Fruit fly (Drosophila melanogaster) whole organism, wandering third instar larva: ENCODE data around the gene Gs2.

ENCODE experiments used
- CG32264 ChIP-seq: fragments of 200-800 bp; sonication (Bioruptor generic); optimal IDR thresholded peaks from 2 replicates; lab custom pipeline; 2016; ENCODE audit warnings: missing biosample characterization, missing genetic modification characterization
- CG9705 ChIP-seq: fragments of 200-800 bp; sonication (Bioruptor generic); optimal IDR thresholded peaks from 2 replicates; lab custom pipeline; 2018; ENCODE audit warnings: missing biosample characterization, mild to moderate bottlenecking, missing genetic modification characterization
- CrebA ChIP-seq: fragments of 200-800 bp; sonication (Bioruptor generic); optimal IDR thresholded peaks from 2 replicates; lab custom pipeline; 2016; ENCODE audit warnings: missing biosample characterization, mild to moderate bottlenecking, missing genetic modification characterization, borderline replicate concordance
- Dif ChIP-seq: fragments of 200-275, 200-300 bp; sonication (Bioruptor generic); optimal IDR thresholded peaks from 2 replicates; lab custom pipeline; 2018; ENCODE audit warnings: missing biosample characterization, missing genetic modification characterization; ENCODE audit not compliant: partially characterized antibody
- GATAd ChIP-seq: sonication (Bioruptor generic); optimal IDR thresholded peaks from 2 replicates; lab custom pipeline; 2016; ENCODE audit warnings: missing biosample characterization, missing genetic modification characterization
- HLH106 ChIP-seq: fragments of 200-800 bp; optimal IDR thresholded peaks from 3 replicates; lab custom pipeline; 2019; ENCODE audit warnings: missing biosample characterization, mild to moderate bottlenecking, missing genetic modification characterization, moderate library complexity
- Hnf4 ChIP-seq: fragments of 200-800 bp; sonication (Bioruptor generic); optimal IDR thresholded peaks from 2 replicates; lab custom pipeline; 2016; ENCODE audit warnings: missing biosample characterization, mild to moderate bottlenecking, missing genetic modification characterization
- Hr83 ChIP-seq: fragments of 200-300 bp; sonication (Bioruptor generic); optimal IDR thresholded peaks from 2 replicates; lab custom pipeline; 2016; ENCODE audit warnings: missing biosample characterization, mild to moderate bottlenecking, missing genetic modification characterization, moderate library complexity; ENCODE audit not compliant: poor library complexity, severe bottlenecking
- Jra ChIP-seq: sonication (Bioruptor generic); optimal IDR thresholded peaks from 2 replicates; lab custom pipeline; 2016; ENCODE audit warnings: missing biosample characterization, missing genetic modification characterization
- Myc ChIP-seq: fragments of >200 bp; optimal IDR thresholded peaks from 2 replicates; lab custom pipeline; 2017
- N ChIP-seq: fragments of >200 bp; optimal IDR thresholded peaks from 2 replicates; lab custom pipeline; 2018; ENCODE audit warnings: missing biosample characterization, missing external identifiers, missing genetic modification characterization
- Rel ChIP-seq, 2 experiments: fragments of 200-800 bp; sonication (Bioruptor generic) in 1 of 2; optimal IDR thresholded peaks; 2 replicates in 1 of 2; 3 replicates in 1 of 2; lab custom pipeline; 2016 to 2019; ENCODE audit warnings: mild to moderate bottlenecking in 2 of 2, missing biosample characterization in 2 of 2, missing genetic modification characterization in 2 of 2, moderate library complexity in 1 of 2
- Sp1 ChIP-seq: fragments of 200-800 bp; sonication (Bioruptor generic); optimal IDR thresholded peaks from 3 replicates; lab custom pipeline; 2019; ENCODE audit warnings: missing biosample characterization, mild to moderate bottlenecking, missing genetic modification characterization, moderate library complexity
- Vsx2 ChIP-seq: fragments of 200-300, 225-300 bp; sonication (Bioruptor generic); optimal IDR thresholded peaks from 2 replicates; lab custom pipeline; 2018; ENCODE audit warnings: missing biosample characterization, missing genetic modification characterization; ENCODE audit not compliant: partially characterized antibody
- br ChIP-seq: fragments of 200-800 bp; sonication (Bioruptor generic); optimal IDR thresholded peaks from 2 replicates; lab custom pipeline; 2016; ENCODE audit warnings: missing biosample characterization, missing genetic modification characterization
- brk ChIP-seq: fragments of 200-800 bp; sonication (Bioruptor generic); optimal IDR thresholded peaks from 2 replicates; lab custom pipeline; 2016; ENCODE audit warnings: missing biosample characterization, mild to moderate bottlenecking, missing genetic modification characterization
- dl ChIP-seq, 2 experiments: fragments of 175-275, 200-275 bp in 1 of 2; fragments of 200-275 bp in 1 of 2; sonication (Bioruptor generic); optimal IDR thresholded peaks; lab custom pipeline; 2018; ENCODE audit warnings: mild to moderate bottlenecking in 2 of 2, missing biosample characterization in 2 of 2, missing genetic modification characterization in 2 of 2, moderate library complexity in 2 of 2; ENCODE audit not compliant: partially characterized antibody in 2 of 2, insufficient read depth in 1 of 2
- dmrt93B ChIP-seq: fragments of 200-800 bp; sonication (Bioruptor generic); optimal IDR thresholded peaks from 2 replicates; lab custom pipeline; 2018; ENCODE audit warnings: missing biosample characterization, mild to moderate bottlenecking, missing genetic modification characterization
- dsf ChIP-seq: sonication (Bioruptor generic); optimal IDR thresholded peaks from 2 replicates; lab custom pipeline; 2016; ENCODE audit warnings: missing biosample characterization, missing genetic modification characterization, borderline replicate concordance
- ey ChIP-seq: fragments of 200-800 bp; sonication (Bioruptor generic); optimal IDR thresholded peaks from 2 replicates; lab custom pipeline; 2016; ENCODE audit warnings: missing biosample characterization, missing genetic modification characterization
- foxo ChIP-seq, 2 experiments: fragments of 200-800 bp; sonication (Bioruptor generic); optimal IDR thresholded peaks; 2 replicates in 1 of 2; 3 replicates in 1 of 2; lab custom pipeline; 2016 to 2017; ENCODE audit warnings: missing biosample characterization in 2 of 2, missing genetic modification characterization in 2 of 2
- fru ChIP-seq: fragments of 200-800 bp; sonication (Bioruptor generic); optimal IDR thresholded peaks from 3 replicates; lab custom pipeline; 2016; ENCODE audit warnings: missing biosample characterization, mild to moderate bottlenecking, missing genetic modification characterization
- h ChIP-seq: fragments of 200-800 bp; sonication (Bioruptor generic); optimal IDR thresholded peaks from 3 replicates; lab custom pipeline; 2016; ENCODE audit warnings: missing biosample characterization, mild to moderate bottlenecking, missing genetic modification characterization
- jim ChIP-seq: fragments of 175-275, 200-325 bp; sonication (Bioruptor generic); optimal IDR thresholded peaks from 2 replicates; lab custom pipeline; 2016; ENCODE audit warnings: missing biosample characterization, mild to moderate bottlenecking, missing genetic modification characterization
- lola ChIP-seq: fragments of >200 bp; optimal IDR thresholded peaks from 2 replicates; lab custom pipeline; 2017; ENCODE audit warnings: missing biosample characterization, missing genetic modification characterization
- pan ChIP-seq: fragments of >200 bp; optimal IDR thresholded peaks from 2 replicates; lab custom pipeline; 2017
- rgr ChIP-seq: fragments of 200-800 bp; sonication (Bioruptor generic); optimal IDR thresholded peaks from 3 replicates; lab custom pipeline; 2016; ENCODE audit warnings: missing biosample characterization, mild to moderate bottlenecking, missing genetic modification characterization
- sv ChIP-seq: fragments of 200-800 bp; sonication (Bioruptor generic); optimal IDR thresholded peaks from 3 replicates; lab custom pipeline; 2016; ENCODE audit warnings: missing biosample characterization, missing genetic modification characterization
- tai ChIP-seq: sonication (Bioruptor generic); optimal IDR thresholded peaks from 2 replicates; lab custom pipeline; 2016; ENCODE audit warnings: missing biosample characterization, missing genetic modification characterization
- usp ChIP-seq: fragments of >200 bp; optimal IDR thresholded peaks from 2 replicates; lab custom pipeline; 2017; ENCODE audit warnings: missing biosample characterization, missing genetic modification characterization
- woc ChIP-seq: sonication (Bioruptor generic); optimal IDR thresholded peaks from 2 replicates; lab custom pipeline; 2016; ENCODE audit warnings: missing biosample characterization, mild to moderate bottlenecking, missing genetic modification characterization

The Gs2 gene

DNA sequence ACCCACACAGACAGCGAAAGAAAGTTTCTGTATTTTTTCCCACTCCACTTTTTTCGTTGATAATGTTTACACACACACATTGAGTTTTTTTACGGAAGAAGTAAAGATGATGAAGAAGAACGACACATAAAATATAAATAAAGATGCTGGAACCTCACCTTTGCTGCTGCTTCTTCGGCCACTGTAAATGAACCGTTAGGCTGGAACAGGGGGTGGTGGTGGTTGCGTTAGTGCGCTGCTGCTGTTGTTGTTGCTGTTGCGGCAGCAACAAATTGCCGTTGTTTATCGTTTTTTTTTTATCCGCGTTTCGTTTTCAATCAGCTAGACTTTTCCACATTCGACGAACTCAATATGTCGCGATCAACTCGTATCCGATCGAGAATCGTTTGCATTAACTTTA is 31.0 kb downstream of the Gs2 start:
- TF ChIP-seq sv (GFP tag; lab: Kevin White, UChicago) = no peak
- TF ChIP-seq pan (lab: Kevin White, UChicago) = no peak
- TF ChIP-seq brk = no peak
- no peak for TF ChIP-seq CrebA (GFP tag; lab: Kevin White, UChicago)

DNA sequence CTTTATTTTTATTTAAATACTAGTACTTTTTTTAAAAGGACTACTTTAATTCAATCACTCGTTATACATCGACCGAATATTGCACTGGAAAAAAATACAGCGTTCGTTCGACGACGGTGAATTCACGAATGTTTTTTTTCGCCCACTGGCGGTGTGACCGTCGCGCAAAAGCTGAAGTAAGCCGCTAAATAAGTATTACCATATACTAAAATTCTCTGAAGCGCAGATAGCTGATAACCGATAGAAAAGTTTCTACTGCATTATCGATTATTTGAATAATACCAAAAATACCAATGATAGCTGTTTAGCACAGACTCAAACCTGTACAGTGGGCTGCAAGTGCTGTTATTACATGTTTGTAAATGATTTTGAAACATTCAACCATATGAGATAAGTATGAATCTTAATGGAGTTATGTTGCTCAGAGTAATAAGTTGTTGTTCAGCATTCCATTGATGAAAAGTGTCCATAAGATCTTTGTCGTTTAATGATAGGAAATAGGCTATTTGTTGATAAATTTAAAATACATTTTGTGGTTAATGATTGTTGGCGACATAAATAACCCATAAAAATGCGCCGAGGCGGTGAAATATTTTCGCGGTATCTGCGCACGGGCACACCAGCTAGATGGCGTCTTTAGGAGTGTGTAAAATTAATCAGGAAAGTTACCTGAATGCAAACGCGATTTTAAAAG is 31.7 kb downstream of the Gs2 start, which contains the start of the genes Evi5 and HP5:
TSS of gene Evi5 (minus strand) at position 198 of the 694 bp plus-strand sequence.
TSS of gene HP5 (plus strand) at position 598 of the 694 bp plus-strand sequence.
- peak; percentile 28 for TF ChIP-seq Jra (GFP tag; lab: Kevin White, UChicago)
- peak; percentile 52 for TF ChIP-seq HLH106
- TF ChIP-seq dmrt93B (GFP tag; lab: Kevin White, UChicago) = peak; percentile 33
- peak; percentile 31 for TF ChIP-seq Hnf4 (GFP tag; lab: Kevin White, UChicago)
- peak in 1 of 2 experiments; percentile 58 for TF ChIP-seq foxo (GFP tag; optimal IDR thresholded peaks at IDR 0.05; lab: Kevin White, UChicago)
- no peak for TF ChIP-seq jim (GFP tag; lab: Kevin White, UChicago)
- no peak for TF ChIP-seq lola (GFP tag; lab: Kevin White, UChicago)
- peak; percentile 4 for TF ChIP-seq rgr
- no peak for TF ChIP-seq Dif (GFP tag; lab: Kevin White, UChicago)
- TF ChIP-seq Hr83 (GFP tag; lab: Kevin White, UChicago) = peak; percentile 23
- no peak for TF ChIP-seq pan (lab: Kevin White, UChicago)
- TF ChIP-seq Sp1 = peak; percentile 20
- peak; percentile 54 for TF ChIP-seq woc
- TF ChIP-seq brk = peak; percentile 7
- TF ChIP-seq Rel (GFP tag; optimal IDR thresholded peaks at IDR 0.05; lab: Kevin White, UChicago) = no peak
- TF ChIP-seq Rel (tag; optimal IDR thresholded peaks at IDR 0.05; lab: Kevin White, UChicago) = peak; percentile 59
- peak; percentile 35 for TF ChIP-seq h (GFP tag; lab: Kevin White, UChicago)
- peak; percentile 13 for TF ChIP-seq tai (GFP tag; lab: Kevin White, UChicago)
- TF ChIP-seq sv (GFP tag; lab: Kevin White, UChicago) = peak; percentile 25
- peak; percentile 58 for TF ChIP-seq fru (GFP tag; lab: Kevin White, UChicago)
- peak; percentile 20 for TF ChIP-seq ey (GFP tag; lab: Kevin White, UChicago)
- TF ChIP-seq dsf (GFP tag; lab: Kevin White, UChicago) = no peak

- TF ChIP-seq CrebA (GFP tag; lab: Kevin White, UChicago) (no peak), CG9705 (GFP tag; lab: Kevin White, UChicago) (no peak), CG32264 (no peak), tai (GFP tag; lab: Kevin White, UChicago) (no peak), foxo (GFP tag; optimal IDR thresholded peaks at IDR 0.05; lab: Kevin White, UChicago) (no peak), Dif (GFP tag; lab: Kevin White, UChicago) (no peak), br (GFP tag; lab: Kevin White, UChicago) (no peak), N (GFP tag; lab: Kevin White, UChicago) (no peak), Myc (lab: Kevin White, UChicago) (no peak), jim (GFP tag; lab: Kevin White, UChicago) (no peak)
These were observed 34.5 kb downstream of the Gs2 start for dm6 chrX:11457149-11457548.

- TF ChIP-seq dl (GFP tag; optimal IDR thresholded peaks at IDR 0.05; lab: Kevin White, UChicago; ENCODE audit: insufficient read depth in 1 of 2, partially characterized antibody in 2 of 2) (no peak), h (GFP tag; lab: Kevin White, UChicago) (no peak), Dif (GFP tag; lab: Kevin White, UChicago) (no peak), N (GFP tag; lab: Kevin White, UChicago) (no peak), lola (GFP tag; lab: Kevin White, UChicago) (no peak), CrebA (GFP tag; lab: Kevin White, UChicago) (no peak), Vsx2 (GFP tag; lab: Kevin White, UChicago) (no peak), br (GFP tag; lab: Kevin White, UChicago) (no peak), usp (GFP tag; lab: Kevin White, UChicago) (no peak), tai (GFP tag; lab: Kevin White, UChicago) (no peak), GATAd (GFP tag; lab: Kevin White, UChicago) (no peak), Hnf4 (GFP tag; lab: Kevin White, UChicago) (no peak)
These were observed 36.5 kb downstream of the Gs2 start, which contains the start of gene CG43155 for dm6 chrX:11458912-11459836. Gene CG43155 (plus strand): TSS chrX:11459786.
